Worm (Caenorhabditis elegans): ENCODE data around the gene ins-37.
"Not testable (repeated sequence)": the region's sequence is repeated elsewhere in the genome, so short reads cannot be mapped to it uniquely, and the experiment has no call there.

DNA sequence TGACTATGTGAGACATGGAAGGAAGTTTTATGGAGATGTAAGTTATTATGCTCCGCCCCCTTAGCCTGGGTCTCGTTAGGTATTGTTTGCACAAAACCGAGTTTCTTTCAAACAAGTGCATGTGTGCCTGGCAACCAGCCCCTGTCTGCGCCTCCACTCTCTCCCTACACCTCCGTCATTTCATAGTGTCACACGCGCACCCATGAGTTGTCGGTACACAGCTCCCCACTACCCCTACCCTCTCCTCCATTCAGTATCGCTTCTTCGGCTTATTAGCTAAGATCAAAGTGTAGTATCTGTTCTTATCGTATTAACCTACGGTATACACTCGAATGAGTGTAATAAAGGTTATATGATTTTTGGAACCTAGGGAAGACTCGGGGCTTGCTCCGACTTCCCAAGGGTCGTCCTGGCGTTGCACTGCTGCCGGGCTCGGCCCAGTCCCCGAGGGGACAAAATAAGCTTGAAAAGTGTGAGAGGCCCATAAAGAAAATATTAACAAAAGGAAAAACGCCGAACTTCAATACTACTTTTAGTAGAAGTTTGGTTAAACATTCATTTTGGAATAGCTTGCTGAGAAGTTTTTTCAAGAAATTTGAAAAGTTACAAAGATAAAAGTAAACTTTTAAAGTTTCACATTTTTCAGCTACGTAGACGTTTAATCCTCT is 16.8 kb upstream of the ins-37 start:
- not testable (repeated sequence) for TF ChIP-seq unc-42 (tag; optimal IDR thresholded peaks at IDR 0.05); ama-1 (optimal IDR thresholded peaks at IDR 0.05); ceh-30 (tag; optimal IDR thresholded peaks at IDR 0.05); tbx-2 (tag; optimal IDR thresholded peaks at IDR 0.05)
- peak; percentile 30 for TF ChIP-seq elt-2 (tag; optimal IDR thresholded peaks at IDR 0.05)
